Worm (Caenorhabditis elegans): Measurements from ENCODE around the gene math-10.
"Not testable (repeated sequence)": the region's sequence is repeated elsewhere in the genome, so short reads cannot be mapped to it uniquely, and the experiment has no call there.

math-10 gene

ce11 chrII:1862334-1862733 lies 9.0 kb upstream of the math-10 start, which contains the start of gene fbxb-98:
fbxb-98 (plus strand) TSS chrII:1862634.
- not testable (repeated sequence) for TF ChIP-seq him-1, dao-5, W03F9.2 (tag; optimal IDR thresholded peaks at IDR 0.05)

- TF ChIP-seq dao-5 (tag; optimal IDR thresholded peaks at IDR 0.05) (no peak), him-1 (tag; optimal IDR thresholded peaks at IDR 0.05) (no peak), W03F9.2 (tag; optimal IDR thresholded peaks at IDR 0.05) (no peak)
These were observed 7.1 kb upstream of the math-10 start, which contains the start of gene C16C4.17 for ce11 chrII:1864278-1864677. C16C4.17 (plus strand) TSS chrII:1864578.

ce11 chrII:1865683-1866431 lies 5.5 kb upstream of the math-10 start, which contains the start of gene math-15:
math-15 (plus strand) TSS chrII:1866381.
- TF ChIP-seq him-1 (tag; optimal IDR thresholded peaks at IDR 0.05) (no peak), dao-5 (tag; optimal IDR thresholded peaks at IDR 0.05) (no peak), W03F9.2 (tag; optimal IDR thresholded peaks at IDR 0.05) (no peak)

- no peak for TF ChIP-seq dao-5 (tag; optimal IDR thresholded peaks at IDR 0.05)
- TF ChIP-seq W03F9.2 (tag; optimal IDR thresholded peaks at IDR 0.05): no peak
- TF ChIP-seq him-1 (tag; optimal IDR thresholded peaks at IDR 0.05): no peak
These were observed 2.2 kb upstream of the math-10 start, which contains the start of gene math-14 for ce11 chrII:1869120-1869519. math-14 (plus strand) TSS chrII:1869420.

- TF ChIP-seq him-1 (tag; optimal IDR thresholded peaks at IDR 0.05): no peak
- TF ChIP-seq W03F9.2 (tag; optimal IDR thresholded peaks at IDR 0.05): no peak
- no peak for TF ChIP-seq dao-5 (tag; optimal IDR thresholded peaks at IDR 0.05)
These were observed 4.3 kb downstream of the math-10 start, which contains the start of gene math-13 for ce11 chrII:1875658-1876057. math-13 (plus strand) TSS chrII:1875958.

ce11 chrII:1878663-1879062 lies 7.3 kb downstream of the math-10 start, which contains the start of gene math-16:
math-16 (minus strand) TSS chrII:1878763.
- TF ChIP-seq W03F9.2 (tag; optimal IDR thresholded peaks at IDR 0.05): no peak
- no peak for TF ChIP-seq him-1 (tag; optimal IDR thresholded peaks at IDR 0.05)
- TF ChIP-seq dao-5 (tag; optimal IDR thresholded peaks at IDR 0.05): no peak

ce11 chrII:1882705-1883104 lies 11.4 kb downstream of the math-10 start, which contains the start of gene math-5:
math-5 (minus strand) TSS chrII:1882805.
- no peak for TF ChIP-seq W03F9.2 (tag; optimal IDR thresholded peaks at IDR 0.05)
- no peak for TF ChIP-seq him-1 (tag; optimal IDR thresholded peaks at IDR 0.05)
- no peak for TF ChIP-seq dao-5 (tag; optimal IDR thresholded peaks at IDR 0.05)

ce11 chrII:1884635-1885034 lies 13.3 kb downstream of the math-10 start, which contains the start of gene math-6:
math-6 (minus strand) TSS chrII:1884735.
- TF ChIP-seq him-1 (tag; optimal IDR thresholded peaks at IDR 0.05): no peak
- no peak for TF ChIP-seq dao-5 (tag; optimal IDR thresholded peaks at IDR 0.05)
- no peak for TF ChIP-seq W03F9.2 (tag; optimal IDR thresholded peaks at IDR 0.05)

ce11 chrII:1886379-1886778 lies 15.0 kb downstream of the math-10 start, which contains the start of gene math-7:
math-7 (minus strand) TSS chrII:1886479.
- TF ChIP-seq W03F9.2 (tag; optimal IDR thresholded peaks at IDR 0.05) (no peak), dao-5 (tag; optimal IDR thresholded peaks at IDR 0.05) (no peak), him-1 (tag; optimal IDR thresholded peaks at IDR 0.05) (no peak)

ce11 chrII:1889071-1889470 lies 17.7 kb downstream of the math-10 start, which contains the start of gene math-8:
math-8 (minus strand) TSS chrII:1889171.
- TF ChIP-seq W03F9.2 (tag; optimal IDR thresholded peaks at IDR 0.05): no peak
- no peak for TF ChIP-seq dao-5 (tag; optimal IDR thresholded peaks at IDR 0.05)
- no peak for TF ChIP-seq him-1 (tag; optimal IDR thresholded peaks at IDR 0.05)

ce11 chrII:1890682-1891081 lies 19.3 kb downstream of the math-10 start, which contains the start of gene math-9:
math-9 (minus strand) TSS chrII:1890782.
- TF ChIP-seq W03F9.2 (tag; optimal IDR thresholded peaks at IDR 0.05) (no peak), him-1 (tag; optimal IDR thresholded peaks at IDR 0.05) (no peak), dao-5 (tag; optimal IDR thresholded peaks at IDR 0.05) (no peak)

- TF ChIP-seq him-1 (tag; optimal IDR thresholded peaks at IDR 0.05): no peak
- TF ChIP-seq W03F9.2 (tag; optimal IDR thresholded peaks at IDR 0.05): no peak
- TF ChIP-seq dao-5 (tag; optimal IDR thresholded peaks at IDR 0.05): no peak
These were observed 22.6 kb downstream of the math-10 start, which contains the start of gene C16C4.1 for ce11 chrII:1893912-1894311. C16C4.1 (plus strand) TSS chrII:1894212.

ce11 chrII:1895278-1895677 lies 23.9 kb downstream of the math-10 start, which contains the start of gene C46F9.5:
C46F9.5 (plus strand) TSS chrII:1895578.
- TF ChIP-seq W03F9.2 (tag; optimal IDR thresholded peaks at IDR 0.05) (no peak), him-1 (tag; optimal IDR thresholded peaks at IDR 0.05) (no peak), dao-5 (tag; optimal IDR thresholded peaks at IDR 0.05) (no peak)

ce11 chrII:1895762-1896161 lies 24.4 kb downstream of the math-10 start, which contains the start of gene math-25:
math-25 (plus strand) TSS chrII:1896062.
- TF ChIP-seq him-1 (tag; optimal IDR thresholded peaks at IDR 0.05) (no peak), W03F9.2 (tag; optimal IDR thresholded peaks at IDR 0.05) (no peak), dao-5 (tag; optimal IDR thresholded peaks at IDR 0.05) (no peak)

All from whole organism, L4/young adult.